Worm (Caenorhabditis elegans) whole organism, L4 larva: ENCODE measurements around the gene egl-19.
A peak's percentile ranks its signal among the peaks of the same experiment; 100 is the strongest.

Experiments
- T20F7.1 ChIP-seq: fragments of 200-800 bp; sonication (Bioruptor generic); optimal IDR thresholded peaks from 2 replicates; lab custom pipeline; 2018; ENCODE audit warnings: mild to moderate bottlenecking, missing genetic modification characterization, missing compliant biosample characterization
- Y5F2A.4 ChIP-seq: fragments of 200-800 bp; sonication (Bioruptor generic); optimal IDR thresholded peaks from 2 replicates; lab custom pipeline; 2018; ENCODE audit warnings: mild to moderate bottlenecking, missing genetic modification characterization, missing compliant biosample characterization
- ZK337.2 ChIP-seq: fragments of 200-800 bp; sonication (Bioruptor generic); IDR thresholded peaks from 2 replicates; pipeline ENCODE4 v1.3.6; 2022; ENCODE audit warnings: missing genetic modification reagents, missing genetic modification characterization, missing compliant biosample characterization
- ceh-44 ChIP-seq: fragments of 200-800 bp; sonication (Bioruptor generic); IDR thresholded peaks from 2 replicates; pipeline ENCODE4 v1.3.6; 2022; ENCODE audit warnings: missing genetic modification reagents, missing genetic modification characterization, missing compliant biosample characterization
- ceh-82 ChIP-seq: sonication (generic microtip); optimal IDR thresholded peaks from 2 replicates; lab custom pipeline; 2017; ENCODE audit warnings: missing biosample characterization, missing genetic modification characterization
- ctbp-1 ChIP-seq: fragments of 200-800 bp; sonication (Bioruptor generic); IDR thresholded peaks from 2 replicates; pipeline ENCODE4 v1.3.6; 2022; ENCODE audit warnings: missing genetic modification reagents, missing genetic modification characterization, missing compliant biosample characterization
- dve-1 ChIP-seq: sonication (generic microtip); optimal IDR thresholded peaks from 2 replicates; lab custom pipeline; 2017; ENCODE audit warnings: antibody characterized with exemption, mild to moderate bottlenecking, missing genetic modification characterization, missing compliant biosample characterization; ENCODE audit not compliant: insufficient read depth
- fkh-10 ChIP-seq: fragments of 150-350 bp; optimal IDR thresholded peaks from 2 replicates; lab custom pipeline; 2014; ENCODE audit warnings: missing biosample characterization, missing genetic modification reagents, missing genetic modification characterization
- lin-1 ChIP-seq: fragments of 200-800 bp; sonication (Bioruptor generic); IDR thresholded peaks from 2 replicates; pipeline ENCODE4 v1.3.6; 2022; ENCODE audit warnings: missing genetic modification reagents, missing genetic modification characterization, missing compliant biosample characterization
- lin-13 ChIP-seq: fragments of 150-350 bp; optimal IDR thresholded peaks from 2 replicates; lab custom pipeline; 2014; ENCODE audit warnings: missing biosample characterization, missing genetic modification reagents, missing genetic modification characterization
- pqm-1 ChIP-seq: sonication (generic microtip); optimal IDR thresholded peaks from 2 replicates; lab custom pipeline; 2017; ENCODE audit warnings: missing biosample characterization, missing genetic modification characterization
- unc-62 ChIP-seq, 3 experiments: fragments of 150-350 bp in 1 of 3; sonication (generic microtip); optimal IDR thresholded peaks in 2 of 3; peaks in 1 of 3; 1 replicate in 1 of 3; 2 replicates in 2 of 3; lab custom pipeline; 2014 to 2017; ENCODE audit warnings: missing biosample characterization in 3 of 3, missing genetic modification characterization in 3 of 3, missing genetic modification reagents in 3 of 3, missing genotype in 1 of 3
- zag-1 ChIP-seq: fragments of 150-350 bp; optimal IDR thresholded peaks from 2 replicates; lab custom pipeline; 2014; ENCODE audit warnings: missing biosample characterization, missing genetic modification characterization
- ztf-11 ChIP-seq: fragments of 150-350 bp; optimal IDR thresholded peaks from 2 replicates; lab custom pipeline; 2014; ENCODE audit warnings: missing biosample characterization, missing genetic modification characterization

DNA sequence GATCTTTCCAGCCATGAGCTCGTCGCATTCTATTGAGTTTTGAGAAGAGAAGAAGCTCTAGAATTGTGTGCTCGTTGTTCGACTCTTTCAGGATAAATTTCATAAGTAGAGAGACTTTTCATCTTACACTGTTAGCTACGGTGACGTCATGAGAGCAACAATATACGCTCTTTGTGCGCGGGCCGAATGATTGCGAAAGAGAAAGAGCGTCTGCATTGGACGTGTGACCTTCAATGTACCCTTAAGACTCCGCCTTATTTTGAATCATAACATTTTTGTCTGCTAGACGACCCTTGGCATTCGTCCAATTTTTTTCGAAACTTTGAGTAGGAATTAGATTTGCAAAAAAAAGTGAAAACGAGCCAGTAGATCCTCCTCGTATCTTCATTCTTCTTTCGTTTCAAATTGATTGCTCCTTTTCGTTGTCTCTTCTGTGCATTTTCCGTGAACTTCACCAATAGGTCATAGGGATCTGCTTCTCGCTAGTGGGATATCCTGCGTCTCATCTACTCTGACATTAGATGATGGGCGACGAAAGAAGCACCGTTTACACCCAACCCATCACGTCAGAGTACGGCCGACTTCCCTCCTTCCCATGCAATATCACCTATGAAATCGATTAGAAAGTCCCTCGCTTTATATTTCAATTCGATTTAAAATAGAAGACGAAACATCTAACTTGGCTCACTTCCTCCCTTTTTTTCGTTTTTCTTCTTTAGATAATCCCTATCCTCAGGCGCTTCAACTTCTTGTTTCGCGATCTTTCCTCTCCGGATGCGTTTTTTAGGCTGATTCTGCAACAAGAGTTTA is 13.6 kb upstream of the egl-19 start:
- TF ChIP-seq lin-1 (GFP tag; lab: Robert Waterston, UW) (no peak), pqm-1 (tag; lab: Kevin White, UChicago) (no peak), ztf-11 (tag; lab: Kevin White, UChicago) (no peak), ctbp-1 (GFP tag; lab: Robert Waterston, UW) (peak; percentile 44; the same call in 1 of the 2 replicates), ceh-82 (tag; lab: Kevin White, UChicago) (no peak), ZK337.2 (GFP tag; lab: Robert Waterston, UW) (no peak), ceh-44 (GFP tag; lab: Robert Waterston, UW) (no peak), T20F7.1 (GFP tag; lab: Kevin White, UChicago) (no peak), Y5F2A.4 (no peak), zag-1 (tag; lab: Kevin White, UChicago) (no peak), fkh-10 (GFP tag; lab: Kevin White, UChicago) (peak; percentile 7), lin-13 (GFP tag; lab: Kevin White, UChicago) (no peak), unc-62 (GFP tag; optimal IDR thresholded peaks at IDR 0.05 in 1 of 2; lab: Kevin White, UChicago) (peak in 1 of 2 experiments; percentile 97), unc-62 (tag; optimal IDR thresholded peaks at IDR 0.05; lab: Kevin White, UChicago) (no peak), dve-1 (tag; lab: Kevin White, UChicago) (peak; percentile 12)
